Worm (Caenorhabditis elegans) whole organism, young adult: ENCODE results near the gene C16B8.4.

Experiments used
- B0261.1 ChIP-seq: sonication (generic microtip); optimal IDR thresholded peaks from 2 replicates; lab custom pipeline; 2016; ENCODE audit warnings: mild to moderate bottlenecking, missing genetic modification characterization, moderate library complexity, missing compliant biosample characterization
- F55B11.4 ChIP-seq: sonication (generic microtip); optimal IDR thresholded peaks from 2 replicates; lab custom pipeline; 2016; ENCODE audit warnings: missing compliant biosample characterization, missing genetic modification characterization, borderline replicate concordance; ENCODE audit not compliant: insufficient read depth
- F57C9.4 ChIP-seq: sonication (generic microtip); optimal IDR thresholded peaks from 2 replicates; lab custom pipeline; 2017; ENCODE audit warnings: mild to moderate bottlenecking, missing genetic modification characterization, missing compliant biosample characterization
- K12H6.12 ChIP-seq: fragments of 200-800 bp; sonication (Bioruptor generic); optimal IDR thresholded peaks from 2 replicates; lab custom pipeline; 2018; ENCODE audit warnings: mild to moderate bottlenecking, missing genetic modification characterization, missing compliant biosample characterization
- Y53F4B.3 ChIP-seq: fragments of 200-800 bp; sonication (Bioruptor generic); IDR thresholded peaks from 2 replicates; pipeline ENCODE4 v1.3.6; 2022; ENCODE audit warnings: missing genetic modification reagents, missing genetic modification characterization, missing compliant biosample characterization
- Y67H2A.10 ChIP-seq: fragments of 200-800 bp; sonication (Bioruptor generic); conservative IDR thresholded peaks from 2 replicates; pipeline ENCODE4 v1.3.6; 2022; ENCODE audit warnings: missing genetic modification reagents, missing genetic modification characterization, missing compliant biosample characterization
- ZK185.1 ChIP-seq: sonication (generic microtip); optimal IDR thresholded peaks from 2 replicates; lab custom pipeline; 2016; ENCODE audit warnings: mild to moderate bottlenecking, missing genetic modification characterization, missing compliant biosample characterization; ENCODE audit not compliant: poor library complexity, severe bottlenecking
- akir-1 ChIP-seq: fragments of 200-800 bp; sonication (Bioruptor generic); optimal IDR thresholded peaks from 2 replicates; lab custom pipeline; 2018; ENCODE audit warnings: mild to moderate bottlenecking, missing genetic modification characterization, moderate library complexity, missing compliant biosample characterization
- ama-1 ChIP-seq, 3 experiments: fragments of 150-350 bp in 1 of 3; sonication (generic microtip) in 2 of 3; optimal IDR thresholded peaks; 2 replicates each; lab custom pipeline; 2014 to 2018; ENCODE audit warnings: missing biosample characterization in 2 of 3, missing genetic modification characterization in 2 of 3, missing genetic modification reagents in 2 of 3
- atf-7 ChIP-seq: sonication (generic microtip); optimal IDR thresholded peaks from 2 replicates; lab custom pipeline; 2017; ENCODE audit warnings: mild to moderate bottlenecking, missing genetic modification characterization, missing compliant biosample characterization
- athp-1 ChIP-seq: sonication (generic microtip); optimal IDR thresholded peaks from 2 replicates; lab custom pipeline; 2017; ENCODE audit warnings: mild to moderate bottlenecking, missing genetic modification characterization, missing compliant biosample characterization
- attf-3 ChIP-seq: fragments of 200-800 bp; sonication (Bioruptor generic); conservative IDR thresholded peaks from 2 replicates; pipeline ENCODE4 v1.3.6; 2022; ENCODE audit warnings: missing genetic modification reagents, missing genetic modification characterization, missing compliant biosample characterization
- attf-5 ChIP-seq: fragments of 200-800 bp; sonication (Bioruptor generic); optimal IDR thresholded peaks from 2 replicates; lab custom pipeline; 2018; ENCODE audit warnings: mild to moderate bottlenecking, missing genetic modification characterization, missing compliant biosample characterization
- bed-1 ChIP-seq: fragments of 200-800 bp; sonication (Bioruptor generic); IDR thresholded peaks from 2 replicates; pipeline ENCODE4 v1.3.6; 2022; ENCODE audit warnings: missing genetic modification reagents, missing genetic modification characterization, missing compliant biosample characterization
- bed-2 ChIP-seq: fragments of 200-800 bp; sonication (Bioruptor generic); IDR thresholded peaks from 2 replicates; pipeline ENCODE4 v1.3.6; 2022; ENCODE audit warnings: missing genetic modification reagents, missing genetic modification characterization, missing compliant biosample characterization
- cebp-1 ChIP-seq, 2 experiments: fragments of 200-800 bp in 1 of 2; sonication (Bioruptor generic) in 1 of 2; sonication (generic microtip) in 1 of 2; IDR thresholded peaks in 1 of 2; optimal IDR thresholded peaks in 1 of 2; 2 replicates each; pipeline versions ENCODE4 v1.3.6 to Lab custom; 2017 to 2022; ENCODE audit warnings: missing compliant biosample characterization in 2 of 2, missing genetic modification characterization in 2 of 2, mild to moderate bottlenecking in 1 of 2, missing genetic modification reagents in 1 of 2, moderate library complexity in 1 of 2
- ceh-27 ChIP-seq: fragments of 200-800 bp; sonication (Bioruptor generic); optimal IDR thresholded peaks from 2 replicates; lab custom pipeline; 2018; ENCODE audit warnings: mild to moderate bottlenecking, missing genetic modification characterization, moderate library complexity, missing compliant biosample characterization
- ceh-79 ChIP-seq: sonication (generic microtip); optimal IDR thresholded peaks from 2 replicates; lab custom pipeline; 2017; ENCODE audit warnings: mild to moderate bottlenecking, missing genetic modification characterization, missing compliant biosample characterization
- die-1 ChIP-seq: sonication (generic microtip); optimal IDR thresholded peaks from 2 replicates; lab custom pipeline; 2016; ENCODE audit warnings: missing genotype, mild to moderate bottlenecking, missing genetic modification characterization, missing compliant biosample characterization
- dox-1 ChIP-seq: fragments of 200-800 bp; sonication (Bioruptor generic); IDR thresholded peaks from 2 replicates; pipeline ENCODE4 v1.3.6; 2022; ENCODE audit warnings: missing genetic modification reagents, missing genetic modification characterization, missing compliant biosample characterization
- egl-44 ChIP-seq: fragments of 200-800 bp; sonication (Bioruptor generic); IDR thresholded peaks from 2 replicates; pipeline ENCODE4 v1.3.6; 2022; ENCODE audit warnings: missing genetic modification reagents, missing genetic modification characterization, missing compliant biosample characterization
- fkh-3 ChIP-seq: sonication (generic microtip); optimal IDR thresholded peaks from 2 replicates; lab custom pipeline; 2016; ENCODE audit warnings: mild to moderate bottlenecking, missing genetic modification characterization, missing compliant biosample characterization
- hmg-1.2 ChIP-seq: fragments of 200-800 bp; sonication (Bioruptor generic); IDR thresholded peaks from 2 replicates; pipeline ENCODE4 v1.3.6; 2022; ENCODE audit warnings: missing genetic modification reagents, missing genetic modification characterization, missing compliant biosample characterization
- let-526 ChIP-seq: fragments of 200-800 bp; sonication (Bioruptor generic); IDR thresholded peaks from 2 replicates; pipeline ENCODE4 v1.3.6; 2022; ENCODE audit warnings: missing genetic modification reagents, missing genetic modification characterization, missing compliant biosample characterization
- lin-26 ChIP-seq: fragments of 200-800 bp; sonication (Bioruptor generic); IDR thresholded peaks from 2 replicates; pipeline ENCODE4 v1.3.6; 2022; ENCODE audit warnings: missing genetic modification reagents, missing genetic modification characterization, missing compliant biosample characterization
- lin-40 ChIP-seq: sonication (generic microtip); optimal IDR thresholded peaks from 2 replicates; lab custom pipeline; 2016; ENCODE audit warnings: missing genetic modification characterization, mild to moderate bottlenecking, missing compliant biosample characterization, missing genotype, missing genetic modification reagents
- lin-54 ChIP-seq: fragments of 200-800 bp; sonication (Bioruptor generic); optimal IDR thresholded peaks from 2 replicates; lab custom pipeline; 2018; ENCODE audit warnings: mild to moderate bottlenecking, missing genetic modification characterization, missing compliant biosample characterization
- madf-10 ChIP-seq: sonication (generic microtip); optimal IDR thresholded peaks from 2 replicates; lab custom pipeline; 2016; ENCODE audit warnings: mild to moderate bottlenecking, missing genetic modification characterization, missing compliant biosample characterization
- mxl-1 ChIP-seq: sonication (generic microtip); optimal IDR thresholded peaks from 2 replicates; lab custom pipeline; 2016; ENCODE audit warnings: missing genetic modification characterization, missing compliant biosample characterization
- nfyb-1 ChIP-seq: fragments of 200-800 bp; sonication (Bioruptor generic); IDR thresholded peaks from 2 replicates; pipeline ENCODE4 v1.3.6; 2022; ENCODE audit warnings: missing genetic modification reagents, missing genetic modification characterization, missing compliant biosample characterization
- pha-4 ChIP-seq: fragments of 150-350 bp; sonication (generic microtip); optimal IDR thresholded peaks from 2 replicates; lab custom pipeline; 2014; ENCODE audit warnings: missing biosample characterization, missing genetic modification reagents, missing genetic modification characterization
- rcor-1 ChIP-seq: fragments of 200-800 bp; sonication (Bioruptor generic); IDR thresholded peaks from 2 replicates; pipeline ENCODE4 v1.3.6; 2022; ENCODE audit warnings: missing genetic modification reagents, missing genetic modification characterization, missing compliant biosample characterization
- rec-8 ChIP-seq, 2 experiments: sonication (generic microtip); optimal IDR thresholded peaks; 2 replicates each; lab custom pipeline; 2016; ENCODE audit warnings: mild to moderate bottlenecking in 2 of 2, missing genetic modification characterization in 2 of 2, missing genetic modification reagents in 2 of 2, missing genotype in 2 of 2, missing biosample characterization in 1 of 2, missing compliant biosample characterization in 1 of 2, moderate library complexity in 1 of 2
- rpc-1 ChIP-seq, 2 experiments: fragments of 150-350 bp in 1 of 2; sonication (generic microtip) in 1 of 2; optimal IDR thresholded peaks; 2 replicates each; lab custom pipeline; 2014 to 2018; ENCODE audit warnings: missing biosample characterization in 1 of 2, missing genetic modification characterization in 1 of 2, missing genetic modification reagents in 1 of 2, missing genotype in 1 of 2
- snpc-1.3 ChIP-seq: sonication (generic microtip); optimal IDR thresholded peaks from 2 replicates; lab custom pipeline; 2017; ENCODE audit warnings: missing genetic modification characterization, mild to moderate bottlenecking, missing compliant biosample characterization, antibody characterized with exemption, moderate library complexity, missing genotype, missing genetic modification reagents; ENCODE audit not compliant: insufficient read depth
- snpc-3.4 ChIP-seq: sonication (generic microtip); optimal IDR thresholded peaks from 2 replicates; lab custom pipeline; 2017; ENCODE audit warnings: missing genetic modification characterization, mild to moderate bottlenecking, missing compliant biosample characterization, antibody characterized with exemption, moderate library complexity, missing genotype, missing genetic modification reagents
- snpc-4 ChIP-seq, 5 experiments: fragments of 150-350 bp in 1 of 5; sonication (generic microtip) in 4 of 5; optimal IDR thresholded peaks; 2 replicates each; lab custom pipeline; 2014 to 2018; ENCODE audit warnings: missing genetic modification characterization in 5 of 5, missing biosample characterization in 3 of 5, antibody characterized with exemption in 2 of 5, mild to moderate bottlenecking in 2 of 5, missing compliant biosample characterization in 2 of 5, missing genotype in 2 of 5, moderate library complexity in 2 of 5, missing genetic modification reagents in 1 of 5
- somi-1 ChIP-seq: fragments of 200-800 bp; sonication (Bioruptor generic); optimal IDR thresholded peaks from 2 replicates; lab custom pipeline; 2018; ENCODE audit warnings: mild to moderate bottlenecking, missing genetic modification characterization, missing compliant biosample characterization
- tbp1 ChIP-seq: fragments of 200-800 bp; sonication (Bioruptor generic); optimal IDR thresholded peaks from 2 replicates; lab custom pipeline; 2018; ENCODE audit warnings: mild to moderate bottlenecking, missing genetic modification characterization, missing compliant biosample characterization
- unc-62 ChIP-seq: fragments of 150-350 bp; optimal IDR thresholded peaks from 2 replicates; lab custom pipeline; 2014; ENCODE audit warnings: missing biosample characterization, missing genetic modification reagents, missing genetic modification characterization
- zim-3 ChIP-seq: sonication (generic microtip); optimal IDR thresholded peaks from 2 replicates; lab custom pipeline; 2017; ENCODE audit warnings: mild to moderate bottlenecking, missing genetic modification characterization, moderate library complexity, missing compliant biosample characterization
- ztf-25 ChIP-seq: fragments of 200-800 bp; sonication (Bioruptor generic); IDR thresholded peaks from 2 replicates; pipeline ENCODE4 v1.3.6; 2022; ENCODE audit warnings: missing genetic modification reagents, missing genetic modification characterization, missing compliant biosample characterization
- ztf-26 ChIP-seq: sonication (generic microtip); optimal IDR thresholded peaks from 2 replicates; lab custom pipeline; 2017; ENCODE audit warnings: missing genetic modification characterization, missing compliant biosample characterization
- ztf-3 ChIP-seq: fragments of 200-800 bp; sonication (Bioruptor generic); optimal IDR thresholded peaks from 2 replicates; lab custom pipeline; 2018; ENCODE audit warnings: mild to moderate bottlenecking, missing genetic modification characterization, missing compliant biosample characterization

The C16B8.4 gene

ce11 chrX:3997040-3997439, 23.6 kb upstream of the C16B8.4 start, which contains the start of gene R02E12.5:
R02E12.5 (plus strand) TSS chrX:3997340.
- TF ChIP-seq unc-62 (GFP tag; lab: Kevin White, UChicago) (no peak), F55B11.4 (tag; lab: Kevin White, UChicago) (no peak), ztf-3 (GFP tag; lab: Kevin White, UChicago) (no peak), attf-3 (GFP tag; lab: Robert Waterston, UW) (no peak), dox-1 (GFP tag; lab: Robert Waterston, UW) (no peak), let-526 (no peak), atf-7 (tag; lab: Kevin White, UChicago) (no peak), fkh-3 (tag; lab: Kevin White, UChicago) (no peak), ceh-27 (GFP tag; lab: Kevin White, UChicago) (no peak), pha-4 (no peak), rcor-1 (GFP tag; lab: Robert Waterston, UW) (no peak), akir-1 (GFP tag; lab: Kevin White, UChicago) (no peak), F57C9.4 (tag; lab: Kevin White, UChicago) (no peak), ceh-79 (no peak), K12H6.12 (no peak), Y53F4B.3 (GFP tag; lab: Robert Waterston, UW) (no peak), lin-26 (no peak), madf-10 (tag; lab: Kevin White, UChicago) (no peak), nfyb-1 (no peak), bed-2 (GFP tag; lab: Robert Waterston, UW) (no peak)
- TF ChIP-seq, all 124 proteins: peak for 0

ce11 chrX:3994418-3994817, 21.0 kb upstream of the C16B8.4 start:
- TF ChIP-seq lin-26 (peak; percentile 80), ZK185.1 (tag; lab: Kevin White, UChicago) (peak; percentile 33), tbp1 (GFP tag; lab: Kevin White, UChicago) (peak; percentile 88), zim-3 (peak; percentile 64), rpc-1 (optimal IDR thresholded peaks at IDR 0.05; lab: Kevin White, UChicago) (peak; percentile 73), rpc-1 (tag; optimal IDR thresholded peaks at IDR 0.05; lab: Kevin White, UChicago) (peak; percentile 82), ztf-25 (GFP tag; lab: Robert Waterston, UW) (0 out of 2 replicates have a peak, but pooled peaks have one; percentile 55), ceh-27 (GFP tag; lab: Kevin White, UChicago) (peak; percentile 19), somi-1 (GFP tag; lab: Kevin White, UChicago) (peak; percentile 18), mxl-1 (tag; lab: Kevin White, UChicago) (peak; percentile 8), Y67H2A.10 (GFP tag; lab: Robert Waterston, UW) (no peak), rec-8 (tag; optimal IDR thresholded peaks at IDR 0.05; lab: Kevin White, UChicago) (peak in 1 of 2 experiments; percentile 12), snpc-4 (GFP tag; optimal IDR thresholded peaks at IDR 0.05; lab: Kevin White, UChicago) (peak; percentile 30), snpc-4 (tag; optimal IDR thresholded peaks at IDR 0.05; lab: Kevin White, UChicago) (peak in 1 of 4 experiments; percentile 46), ama-1 (optimal IDR thresholded peaks at IDR 0.05; lab: Kevin White, UChicago) (no peak), ama-1 (GFP tag; optimal IDR thresholded peaks at IDR 0.05; lab: Kevin White, UChicago) (peak in 1 of 2 experiments; percentile 12), lin-54 (no peak), cebp-1 (GFP tag; IDR thresholded peaks at IDR 0.05; lab: Robert Waterston, UW) (0 out of 2 replicates have a peak, but pooled peaks have one; percentile 10), cebp-1 (tag; optimal IDR thresholded peaks at IDR 0.05; lab: Kevin White, UChicago) (peak; percentile 45), ztf-26 (tag; lab: Kevin White, UChicago) (no peak), snpc-3.4 (tag; lab: Kevin White, UChicago) (peak; percentile 22), lin-40 (peak; percentile 5), nfyb-1 (peak; percentile 62; the same call in 1 of the 2 replicates), egl-44 (0 out of 2 replicates have a peak, but pooled peaks have one; percentile 43), bed-1 (no peak), hmg-1.2 (peak; percentile 59; the same call in 1 of the 2 replicates), B0261.1 (tag; lab: Kevin White, UChicago) (peak; percentile 78), athp-1 (tag; lab: Kevin White, UChicago) (no peak), attf-5 (GFP tag; lab: Kevin White, UChicago) (peak; percentile 14), snpc-1.3 (peak; percentile 5), madf-10 (tag; lab: Kevin White, UChicago) (peak; percentile 15), die-1 (tag; lab: Kevin White, UChicago) (peak; percentile 71)
